Fruit fly (Drosophila melanogaster) whole organism, embryonic: Measurements from ENCODE around the gene CG10669.

Source experiments
- Atf6 ChIP-seq: fragments of 200-800 bp; sonication (Bioruptor generic); IDR thresholded peaks from 2 replicates; pipeline ENCODE4 v1.3.6; 2022; ENCODE audit warnings: missing biosample characterization, missing genetic modification characterization
- CG11093 ChIP-seq: fragments of 200-800 bp; sonication (Bioruptor generic); IDR thresholded peaks from 3 replicates; pipeline ENCODE4 v1.3.6; 2022; ENCODE audit warnings: missing biosample characterization, missing genetic modification characterization
- CG15696 ChIP-seq: fragments of 200-800 bp; sonication (Bioruptor generic); optimal IDR thresholded peaks from 2 replicates; lab custom pipeline; 2019; ENCODE audit warnings: missing biosample characterization, mild to moderate bottlenecking, missing genetic modification characterization, moderate library complexity
- CG17568 ChIP-seq: fragments of 200-800 bp; sonication (Bioruptor generic); optimal IDR thresholded peaks from 2 replicates; lab custom pipeline; 2018; ENCODE audit warnings: missing biosample characterization, mild to moderate bottlenecking, missing genetic modification characterization, moderate library complexity
- CG18619 ChIP-seq: fragments of 200-800 bp; sonication (Bioruptor generic); optimal IDR thresholded peaks from 3 replicates; lab custom pipeline; 2017; ENCODE audit warnings: missing biosample characterization, mild to moderate bottlenecking, missing genetic modification characterization
- CG18764 ChIP-seq: fragments of 200-800 bp; sonication (Bioruptor generic); optimal IDR thresholded peaks from 3 replicates; lab custom pipeline; 2016; ENCODE audit warnings: missing biosample characterization, missing genetic modification characterization
- CG2129 ChIP-seq: fragments of 200-800 bp; sonication (Bioruptor generic); IDR thresholded peaks from 2 replicates; pipeline ENCODE4 v1.3.6; 2022; ENCODE audit warnings: missing biosample characterization, missing genetic modification characterization; ENCODE audit not compliant: partially characterized antibody
- CG2199 ChIP-seq: fragments of 200-800 bp; sonication (Bioruptor generic); IDR thresholded peaks from 3 replicates; pipeline ENCODE4 v1.3.6; 2022; ENCODE audit warnings: missing biosample characterization, missing genetic modification characterization
- CG34422 ChIP-seq: fragments of 200-800 bp; sonication (Bioruptor generic); IDR thresholded peaks from 3 replicates; pipeline ENCODE4 v1.3.6; 2022; ENCODE audit warnings: missing biosample characterization, missing genetic modification characterization
- CG42726 ChIP-seq: fragments of 200-800 bp; sonication (Bioruptor generic); IDR thresholded peaks from 2 replicates; pipeline ENCODE4 v1.3.6; 2022; ENCODE audit warnings: missing biosample characterization, missing genetic modification characterization; ENCODE audit not compliant: partially characterized antibody
- CG4328 ChIP-seq: fragments of 200-800 bp; sonication (Bioruptor generic); optimal IDR thresholded peaks from 3 replicates; lab custom pipeline; 2017; ENCODE audit warnings: missing biosample characterization, missing genetic modification reagents, missing genetic modification characterization
- CG6791 ChIP-seq: fragments of 200-800 bp; sonication (Bioruptor generic); IDR thresholded peaks from 3 replicates; pipeline ENCODE4 v1.3.6; 2022; ENCODE audit warnings: missing biosample characterization, missing genetic modification characterization; ENCODE audit not compliant: partially characterized antibody
- CG7928 ChIP-seq: fragments of 200-800 bp; sonication (Bioruptor generic); optimal IDR thresholded peaks from 2 replicates; lab custom pipeline; 2017; ENCODE audit warnings: missing biosample characterization, mild to moderate bottlenecking, missing genetic modification characterization
- CG8281 ChIP-seq: fragments of 200-800 bp; sonication (Bioruptor generic); optimal IDR thresholded peaks from 2 replicates; lab custom pipeline; 2018; ENCODE audit warnings: missing biosample characterization, mild to moderate bottlenecking, missing genetic modification characterization, moderate library complexity
- Dll ChIP-seq: fragments of 200-800 bp; sonication (Bioruptor generic); IDR thresholded peaks from 4 replicates; pipeline ENCODE4 v1.3.6; 2022; ENCODE audit warnings: missing biosample characterization, missing genetic modification characterization; ENCODE audit not compliant: partially characterized antibody
- Eip74EF ChIP-seq, 2 experiments: fragments of 200-800 bp in 1 of 2; fragments of >200 bp in 1 of 2; sonication (Bioruptor generic) in 1 of 2; optimal IDR thresholded peaks; 2 replicates each; lab custom pipeline; 2017 to 2019; ENCODE audit warnings: missing biosample characterization in 2 of 2, missing genetic modification characterization in 2 of 2, mild to moderate bottlenecking in 1 of 2, moderate library complexity in 1 of 2
- Ets65A ChIP-seq: fragments of 200-800 bp; sonication (Bioruptor generic); peaks from one replicate; lab custom pipeline; 2016; ENCODE audit warnings: missing biosample characterization, missing genetic modification characterization
- HLH54F ChIP-seq: fragments of 200-800 bp; sonication (Bioruptor generic); optimal IDR thresholded peaks from 3 replicates; lab custom pipeline; 2016; ENCODE audit warnings: missing biosample characterization, missing genetic modification characterization
- Hmr ChIP-seq: fragments of 200-800 bp; sonication (Bioruptor generic); optimal IDR thresholded peaks from 3 replicates; lab custom pipeline; 2017; ENCODE audit warnings: mild to moderate bottlenecking, missing biosample characterization, missing genetic modification reagents, missing genetic modification characterization
- Lim3 ChIP-seq: fragments of 200-800 bp; sonication (Bioruptor generic); IDR thresholded peaks from 2 replicates; pipeline ENCODE4 v1.3.6; 2022; ENCODE audit warnings: missing biosample characterization, missing genetic modification characterization
- MBD-R2 ChIP-seq: fragments of 200-800 bp; sonication (Bioruptor generic); IDR thresholded peaks from 2 replicates; pipeline ENCODE4 v1.3.6; 2022; ENCODE audit warnings: missing biosample characterization, missing genetic modification characterization
- Mes4 ChIP-seq: fragments of 200-800 bp; sonication (Bioruptor generic); optimal IDR thresholded peaks from 2 replicates; lab custom pipeline; 2016; ENCODE audit warnings: missing biosample characterization, missing genetic modification characterization
- NC2β ChIP-seq: fragments of 200-800 bp; sonication (Bioruptor generic); optimal IDR thresholded peaks from 2 replicates; lab custom pipeline; 2016; ENCODE audit warnings: missing biosample characterization, missing genetic modification characterization
- Ravus ChIP-seq: fragments of 200-800 bp; sonication (Bioruptor generic); IDR thresholded peaks from 2 replicates; pipeline ENCODE4 v1.3.6; 2022; ENCODE audit warnings: missing biosample characterization, missing genetic modification characterization
- ash1 ChIP-seq: fragments of 200-800 bp; sonication (Bioruptor generic); optimal IDR thresholded peaks from 2 replicates; lab custom pipeline; 2018; ENCODE audit warnings: missing biosample characterization, mild to moderate bottlenecking, missing genetic modification characterization
- bbx ChIP-seq: fragments of 200-800 bp; sonication (Bioruptor generic); IDR thresholded peaks from 2 replicates; pipeline ENCODE4 v1.3.6; 2022; ENCODE audit warnings: missing biosample characterization, missing genetic modification characterization; ENCODE audit not compliant: partially characterized antibody
- bigmax ChIP-seq: fragments of 200-800 bp; sonication (Bioruptor generic); optimal IDR thresholded peaks from 2 replicates; lab custom pipeline; 2018; ENCODE audit warnings: missing biosample characterization, mild to moderate bottlenecking, missing genetic modification characterization
- caup ChIP-seq: fragments of 200-800 bp; sonication (Bioruptor generic); optimal IDR thresholded peaks from 3 replicates; lab custom pipeline; 2017; ENCODE audit warnings: missing biosample characterization, mild to moderate bottlenecking, missing genetic modification characterization, moderate library complexity; ENCODE audit not compliant: severe bottlenecking
- chinmo ChIP-seq: fragments of 200-800 bp; sonication (Bioruptor generic); IDR thresholded peaks from 4 replicates; pipeline ENCODE4 v1.3.6; 2022; ENCODE audit warnings: missing biosample characterization, missing genetic modification characterization; ENCODE audit not compliant: partially characterized antibody
- crc ChIP-seq: fragments of 200-800 bp; sonication (Bioruptor generic); optimal IDR thresholded peaks from 2 replicates; lab custom pipeline; 2016; ENCODE audit warnings: missing biosample characterization, missing genetic modification characterization
- crp ChIP-seq, 2 experiments: fragments of 200-800 bp; sonication (Bioruptor generic); optimal IDR thresholded peaks; 2 replicates in 1 of 2; 3 replicates in 1 of 2; lab custom pipeline; 2017; ENCODE audit warnings: missing biosample characterization in 2 of 2, missing genetic modification characterization in 2 of 2, mild to moderate bottlenecking in 1 of 2, moderate library complexity in 1 of 2
- dimm ChIP-seq: fragments of 200-800 bp; sonication (Bioruptor generic); IDR thresholded peaks from 2 replicates; pipeline ENCODE4 v1.3.6; 2022; ENCODE audit warnings: missing biosample characterization, missing genetic modification characterization
- ftz-f1 ChIP-seq: fragments of 200-800 bp; sonication (Bioruptor generic); optimal IDR thresholded peaks from 2 replicates; lab custom pipeline; 2016; ENCODE audit warnings: missing biosample characterization, missing genetic modification characterization
- gfzf ChIP-seq: fragments of 200-800 bp; sonication (Bioruptor generic); optimal IDR thresholded peaks from 2 replicates; lab custom pipeline; 2016; ENCODE audit warnings: missing biosample characterization, mild to moderate bottlenecking, missing genetic modification characterization, moderate library complexity
- gro ChIP-seq: fragments of 200-800 bp; sonication (Bioruptor generic); optimal IDR thresholded peaks from 2 replicates; lab custom pipeline; 2016; ENCODE audit warnings: missing biosample characterization, missing genetic modification characterization
- ham ChIP-seq: fragments of 200-800 bp; sonication (Bioruptor generic); IDR thresholded peaks from 2 replicates; pipeline ENCODE4 v1.3.6; 2022; ENCODE audit warnings: missing biosample characterization, missing genetic modification characterization
- hbn ChIP-seq: fragments of 200-800 bp; sonication (Bioruptor generic); IDR thresholded peaks from 2 replicates; pipeline ENCODE4 v1.3.6; 2022; ENCODE audit warnings: missing biosample characterization, missing genetic modification characterization; ENCODE audit not compliant: partially characterized antibody
- maf-S ChIP-seq: fragments of 200-800 bp; sonication (Bioruptor generic); optimal IDR thresholded peaks from 2 replicates; lab custom pipeline; 2016; ENCODE audit warnings: missing biosample characterization, missing genetic modification characterization
- odd ChIP-seq: fragments of 200-800 bp; sonication (Bioruptor generic); optimal IDR thresholded peaks from 2 replicates; lab custom pipeline; 2017; ENCODE audit warnings: missing biosample characterization, mild to moderate bottlenecking, missing genetic modification characterization
- prd ChIP-seq, 3 experiments: fragments of >200 bp in 2 of 3; fragments of 200-800 bp in 1 of 3; sonication (Bioruptor generic) in 1 of 3; optimal IDR thresholded peaks in 2 of 3; IDR thresholded peaks in 1 of 3; 2 replicates in 2 of 3; 3 replicates in 1 of 3; pipeline versions ENCODE4 v1.3.6 to Lab custom; 2017 to 2022; ENCODE audit warnings: missing biosample characterization in 1 of 3, missing genetic modification characterization in 1 of 3
- pzg ChIP-seq: fragments of 200-800 bp; sonication (Bioruptor generic); optimal IDR thresholded peaks from 3 replicates; lab custom pipeline; 2018; ENCODE audit warnings: missing biosample characterization, mild to moderate bottlenecking, missing genetic modification characterization, moderate library complexity
- ro ChIP-seq: fragments of 200-800 bp; sonication (Bioruptor generic); IDR thresholded peaks from 2 replicates; pipeline ENCODE4 v1.3.6; 2022; ENCODE audit warnings: missing biosample characterization, missing genetic modification characterization
- scrt ChIP-seq: fragments of 200-800 bp; sonication (Bioruptor generic); optimal IDR thresholded peaks from 2 replicates; lab custom pipeline; 2018; ENCODE audit warnings: missing biosample characterization, mild to moderate bottlenecking, missing genetic modification characterization, moderate library complexity
- sim ChIP-seq: fragments of 200-800 bp; sonication (Bioruptor generic); IDR thresholded peaks from 2 replicates; pipeline ENCODE4 v1.3.6; 2022; ENCODE audit warnings: missing biosample characterization, missing genetic modification characterization
- slbo ChIP-seq: fragments of 200-800 bp; sonication (Bioruptor generic); IDR thresholded peaks from 2 replicates; pipeline ENCODE4 v1.3.6; 2022; ENCODE audit warnings: missing biosample characterization, missing genetic modification characterization
- sna ChIP-seq: fragments of 200-800 bp; sonication (Bioruptor generic); IDR thresholded peaks from 2 replicates; pipeline ENCODE4 v1.3.6; 2022; ENCODE audit warnings: missing biosample characterization, missing genetic modification characterization; ENCODE audit not compliant: partially characterized antibody
- toy ChIP-seq: fragments of 200-800 bp; sonication (Bioruptor generic); IDR thresholded peaks from 2 replicates; pipeline ENCODE4 v1.3.6; 2022; ENCODE audit warnings: missing biosample characterization, missing genetic modification characterization
- wor ChIP-seq: fragments of 200-800 bp; sonication (Bioruptor generic); IDR thresholded peaks from 2 replicates; pipeline ENCODE4 v1.3.6; 2022; ENCODE audit warnings: missing biosample characterization, missing genetic modification characterization
- zen ChIP-seq: fragments of 200-800 bp; sonication (Bioruptor generic); optimal IDR thresholded peaks from 3 replicates; lab custom pipeline; 2018; ENCODE audit warnings: missing biosample characterization, mild to moderate bottlenecking, missing genetic modification characterization, moderate library complexity
- zfh2 ChIP-seq: fragments of 200-800 bp; sonication (Bioruptor generic); optimal IDR thresholded peaks from 2 replicates; lab custom pipeline; 2016; ENCODE audit warnings: missing biosample characterization, missing genetic modification characterization

The CG10669 gene

dm6 chr3R:25335065-25335464 lies at the start of gene CG10669, which contains the start of gene CG11902:
CG10669 (minus strand) TSS chr3R:25335243.
CG11902 (plus strand) TSS chr3R:25335257.
- peak; percentile 97 for TF ChIP-seq MBD-R2 (GFP tag; lab: Robert Waterston, UW)
- no peak for TF ChIP-seq bbx (GFP tag; lab: Robert Waterston, UW)
- peak; percentile 40 for TF ChIP-seq pzg (GFP tag; lab: Kevin White, UChicago)
- TF ChIP-seq maf-S (GFP tag; lab: Kevin White, UChicago): no peak
- no peak for TF ChIP-seq zen (tag; lab: Kevin White, UChicago)
- peak; percentile 50; the same call in 1 of the 4 replicates for TF ChIP-seq chinmo (GFP tag; lab: Robert Waterston, UW)
- TF ChIP-seq scrt (GFP tag; lab: Kevin White, UChicago): peak; percentile 23
- TF ChIP-seq Eip74EF (GFP tag; optimal IDR thresholded peaks at IDR 0.05; lab: Kevin White, UChicago): no peak
- peak; percentile 47 for TF ChIP-seq gfzf (GFP tag; lab: Kevin White, UChicago)
- TF ChIP-seq CG8281: no peak
- TF ChIP-seq CG17568 (GFP tag; lab: Kevin White, UChicago): no peak
- TF ChIP-seq sna (GFP tag; lab: Robert Waterston, UW): peak; percentile 41; the same call in 1 of the 2 replicates
- TF ChIP-seq sim (GFP tag; lab: Robert Waterston, UW): no peak
- no peak; the same call in 2 of the 3 replicates for TF ChIP-seq CG34422 (GFP tag; lab: Robert Waterston, UW)
- TF ChIP-seq Ravus (GFP tag; lab: Robert Waterston, UW): no peak
- no peak for TF ChIP-seq ash1 (GFP tag; lab: Kevin White, UChicago)
- TF ChIP-seq CG11093 (GFP tag; lab: Robert Waterston, UW): no peak
- TF ChIP-seq CG18764 (GFP tag; lab: Kevin White, UChicago): no peak
- TF ChIP-seq odd (GFP tag; lab: Kevin White, UChicago): no peak
- TF ChIP-seq ro (GFP tag; lab: Robert Waterston, UW): no peak
- TF ChIP-seq Ets65A (GFP tag; lab: Kevin White, UChicago): no peak
- no peak for TF ChIP-seq toy (GFP tag; lab: Robert Waterston, UW)
- 0 out of 3 replicates have a peak, but pooled peaks have one; percentile 23 for TF ChIP-seq CG6791 (GFP tag; lab: Robert Waterston, UW)
- TF ChIP-seq ftz-f1 (GFP tag; lab: Kevin White, UChicago): no peak
- TF ChIP-seq NC2β (GFP tag; lab: Kevin White, UChicago): no peak
- TF ChIP-seq Mes4: no peak
- TF ChIP-seq prd (optimal IDR thresholded peaks at IDR 0.05; lab: Kevin White, UChicago): no peak
- no peak for TF ChIP-seq prd (GFP tag; IDR thresholded peaks at IDR 0.05; lab: Robert Waterston, UW)
- TF ChIP-seq Hmr (GFP tag; lab: Kevin White, UChicago): no peak
- TF ChIP-seq slbo (GFP tag; lab: Robert Waterston, UW): no peak
- no peak for TF ChIP-seq Lim3 (GFP tag; lab: Robert Waterston, UW)
- TF ChIP-seq Dll (GFP tag; lab: Robert Waterston, UW): 0 out of 4 replicates have a peak, but pooled peaks have one; percentile 31
- TF ChIP-seq CG2199: no peak
- peak; percentile 3 for TF ChIP-seq bigmax (GFP tag; lab: Kevin White, UChicago)
- no peak for TF ChIP-seq CG2129 (GFP tag; lab: Robert Waterston, UW)
- TF ChIP-seq HLH54F: no peak
- TF ChIP-seq hbn: no peak
- TF ChIP-seq ham (GFP tag; lab: Robert Waterston, UW): no peak
- no peak for TF ChIP-seq Atf6 (GFP tag; lab: Robert Waterston, UW)
- no peak for TF ChIP-seq caup
- no peak for TF ChIP-seq CG7928
- TF ChIP-seq CG15696 (tag; lab: Kevin White, UChicago): no peak
- TF ChIP-seq gro (GFP tag; lab: Kevin White, UChicago): no peak
- TF ChIP-seq zfh2: no peak
- no peak for TF ChIP-seq dimm (GFP tag; lab: Robert Waterston, UW)
- TF ChIP-seq CG42726 (GFP tag; lab: Robert Waterston, UW): no peak
- peak; percentile 86 to 98 for TF ChIP-seq crp (GFP tag; optimal IDR thresholded peaks at IDR 0.05; lab: Kevin White, UChicago)
- no peak for TF ChIP-seq wor (GFP tag; lab: Robert Waterston, UW)
- TF ChIP-seq CG18619 (GFP tag; lab: Kevin White, UChicago): no peak
- TF ChIP-seq crc (GFP tag; lab: Kevin White, UChicago): no peak
- no peak for TF ChIP-seq CG4328
